Fruit fly (Drosophila melanogaster) whole organism, embryonic: ENCODE results near the gene FASN2.

Source experiments
- Ada2b ChIP-seq: fragments of 200-800 bp; sonication (Bioruptor generic); IDR thresholded peaks from 2 replicates; pipeline ENCODE4 v1.3.6; 2022; ENCODE audit warnings: missing biosample characterization, missing genetic modification characterization
- CG33557 ChIP-seq: fragments of 200-800 bp; sonication (Bioruptor generic); optimal IDR thresholded peaks from 2 replicates; lab custom pipeline; 2019; ENCODE audit warnings: missing biosample characterization, mild to moderate bottlenecking, missing genetic modification characterization, moderate library complexity
- CG7786 ChIP-seq: fragments of 200-800 bp; sonication (Bioruptor generic); optimal IDR thresholded peaks from 2 replicates; lab custom pipeline; 2016; ENCODE audit warnings: missing biosample characterization, missing genetic modification characterization
- Dip2 ChIP-seq: fragments of 200-800 bp; sonication (Bioruptor generic); IDR thresholded peaks from 2 replicates; pipeline ENCODE4 v1.3.6; 2022; ENCODE audit warnings: missing biosample characterization, missing genetic modification characterization
- Dref ChIP-seq: fragments of 200-800 bp; sonication (Bioruptor generic); IDR thresholded peaks from 2 replicates; pipeline ENCODE4 v1.3.6; 2022; ENCODE audit warnings: missing biosample characterization, missing genetic modification characterization
- Max ChIP-seq: fragments of 200-800 bp; sonication (Bioruptor generic); optimal IDR thresholded peaks from 2 replicates; lab custom pipeline; 2016; ENCODE audit warnings: missing biosample characterization, mild to moderate bottlenecking, missing genetic modification characterization
- danr ChIP-seq: fragments of 200-800 bp; sonication (Bioruptor generic); IDR thresholded peaks from 2 replicates; pipeline ENCODE4 v1.3.6; 2022; ENCODE audit warnings: missing biosample characterization, missing genetic modification characterization
- emc ChIP-seq: fragments of 200-800 bp; sonication (Bioruptor generic); optimal IDR thresholded peaks from 2 replicates; lab custom pipeline; 2016; ENCODE audit warnings: missing biosample characterization, missing genetic modification characterization
- h ChIP-seq: fragments of >200 bp; optimal IDR thresholded peaks from 2 replicates; lab custom pipeline; 2017
- kay ChIP-seq: fragments of 200-800 bp; sonication (Bioruptor generic); optimal IDR thresholded peaks from 2 replicates; lab custom pipeline; 2016; ENCODE audit warnings: missing biosample characterization, missing genetic modification characterization
- mirr ChIP-seq: fragments of 200-800 bp; sonication (Bioruptor generic); optimal IDR thresholded peaks from 3 replicates; lab custom pipeline; 2018; ENCODE audit warnings: missing biosample characterization, mild to moderate bottlenecking, missing genetic modification characterization

DNA sequence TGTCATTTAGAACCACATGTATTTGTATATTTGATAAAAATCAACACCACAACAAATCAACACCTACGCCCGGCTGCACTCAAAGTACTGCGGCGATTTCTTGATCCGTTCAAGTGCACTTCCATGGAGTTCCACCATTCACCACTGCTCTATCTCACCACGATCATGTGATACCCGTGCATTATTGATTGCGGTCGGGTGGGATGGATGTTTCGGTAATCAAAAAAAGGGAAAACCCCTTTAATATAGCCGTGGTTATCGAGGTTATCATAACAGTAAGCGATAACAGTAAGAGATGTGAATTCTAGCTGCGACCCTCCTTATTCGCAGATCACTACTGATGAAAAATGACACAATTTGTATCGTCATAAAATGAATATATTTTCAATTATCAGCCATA lies 25.5 kb upstream of the FASN2 start, which contains the start of the genes CG17224 and CG17264:
- TF ChIP-seq h (lab: Kevin White, UChicago), result no peak
- TF ChIP-seq CG33557 (GFP tag; lab: Kevin White, UChicago), result no peak
- TF ChIP-seq Ada2b (GFP tag; lab: Robert Waterston, UW), result no peak
- TF ChIP-seq Dip2 (GFP tag; lab: Robert Waterston, UW), result no peak
- no peak for TF ChIP-seq Max (GFP tag; lab: Kevin White, UChicago)
- TF ChIP-seq Dref (GFP tag; lab: Robert Waterston, UW), result no peak
- no peak for TF ChIP-seq emc (GFP tag; lab: Kevin White, UChicago)
- TF ChIP-seq mirr, result no peak
- no peak for TF ChIP-seq danr (GFP tag; lab: Robert Waterston, UW)
- no peak for TF ChIP-seq kay (GFP tag; lab: Kevin White, UChicago)
- no peak for TF ChIP-seq CG7786 (GFP tag; lab: Kevin White, UChicago)
